Worm (Caenorhabditis elegans) whole organism, young adult: ENCODE data around the gene T09F5.20.
"Not testable (repeated sequence)": the region's sequence is repeated elsewhere in the genome, so short reads cannot be mapped to it uniquely, and the experiment has no call there.

Source experiments
- Y79H2A.3 ChIP-seq: fragments of 200-800 bp; sonication (Bioruptor generic); conservative IDR thresholded peaks from 2 replicates; pipeline ENCODE4 v1.3.6; 2022; ENCODE audit warnings: missing genetic modification reagents, missing genetic modification characterization, missing compliant biosample characterization
- aptf-3 ChIP-seq: fragments of 200-800 bp; sonication (Bioruptor generic); IDR thresholded peaks from 2 replicates; pipeline ENCODE4 v1.3.6; 2022; ENCODE audit warnings: missing genetic modification characterization, missing compliant biosample characterization
- ccch-3 ChIP-seq: fragments of 200-800 bp; sonication (Bioruptor generic); optimal IDR thresholded peaks from 2 replicates; lab custom pipeline; 2018; ENCODE audit warnings: mild to moderate bottlenecking, missing genetic modification characterization, missing compliant biosample characterization
- ets-4 ChIP-seq: fragments of 200-800 bp; sonication (Bioruptor generic); optimal IDR thresholded peaks from 2 replicates; lab custom pipeline; 2018; ENCODE audit warnings: mild to moderate bottlenecking, missing genetic modification characterization, missing compliant biosample characterization
- somi-1 ChIP-seq: fragments of 200-800 bp; sonication (Bioruptor generic); optimal IDR thresholded peaks from 2 replicates; lab custom pipeline; 2018; ENCODE audit warnings: mild to moderate bottlenecking, missing genetic modification characterization, missing compliant biosample characterization
- unc-62 ChIP-seq: fragments of 150-350 bp; optimal IDR thresholded peaks from 2 replicates; lab custom pipeline; 2014; ENCODE audit warnings: missing biosample characterization, missing genetic modification reagents, missing genetic modification characterization
- ztf-3 ChIP-seq: fragments of 200-800 bp; sonication (Bioruptor generic); optimal IDR thresholded peaks from 2 replicates; lab custom pipeline; 2018; ENCODE audit warnings: mild to moderate bottlenecking, missing genetic modification characterization, missing compliant biosample characterization

ce11 chrV:15125162-15125561 lies 22.5 kb downstream of the T09F5.20 start, which contains the start of gene ugt-30:
- TF ChIP-seq aptf-3 (GFP tag; lab: Robert Waterston, UW); ccch-3 (GFP tag; lab: Kevin White, UChicago); ztf-3 (GFP tag; lab: Kevin White, UChicago); unc-62 (GFP tag; lab: Kevin White, UChicago); Y79H2A.3 (GFP tag; lab: Robert Waterston, UW); somi-1 (GFP tag; lab: Kevin White, UChicago); ets-4: not testable (repeated sequence)
